Worm (Caenorhabditis elegans) whole organism, early embryonic: ENCODE results near the gene clec-161.

Source experiments
- B0310.2 ChIP-seq: sonication (generic microtip); optimal IDR thresholded peaks from 2 replicates; lab custom pipeline; 2016; ENCODE audit warnings: mild to moderate bottlenecking, missing genetic modification characterization, missing compliant biosample characterization
- F13C5.2 ChIP-seq: sonication (generic microtip); optimal IDR thresholded peaks from 2 replicates; lab custom pipeline; 2017; ENCODE audit warnings: mild to moderate bottlenecking, missing genetic modification characterization, inconsistent platforms, missing compliant biosample characterization
- aly-1 ChIP-seq: sonication (generic microtip); optimal IDR thresholded peaks from 2 replicates; lab custom pipeline; 2016; ENCODE audit warnings: missing genetic modification characterization, missing compliant biosample characterization
- ama-1 ChIP-seq: fragments of 150-350 bp; optimal IDR thresholded peaks from 2 replicates; lab custom pipeline; 2014
- ceh-13 ChIP-seq: fragments of 200-800 bp; sonication (Bioruptor generic); optimal IDR thresholded peaks from 2 replicates; lab custom pipeline; 2018; ENCODE audit warnings: mild to moderate bottlenecking, missing genetic modification characterization, missing compliant biosample characterization
- ceh-36 ChIP-seq: sonication (generic microtip); optimal IDR thresholded peaks from 2 replicates; lab custom pipeline; 2016; ENCODE audit warnings: missing genetic modification characterization, inconsistent platforms, missing compliant biosample characterization
- ets-7 ChIP-seq: sonication (generic microtip); optimal IDR thresholded peaks from 2 replicates; lab custom pipeline; 2016; ENCODE audit warnings: missing genotype, missing genetic modification characterization, missing compliant biosample characterization
- flt-1 ChIP-seq: fragments of 200-800 bp; sonication (Bioruptor generic); IDR thresholded peaks from 2 replicates; pipeline ENCODE4 v1.3.6; 2022; ENCODE audit warnings: missing genetic modification characterization, missing compliant biosample characterization
- hmbx-1 ChIP-seq: sonication (generic microtip); optimal IDR thresholded peaks from 2 replicates; lab custom pipeline; 2016; ENCODE audit warnings: mild to moderate bottlenecking, missing genetic modification characterization, missing compliant biosample characterization
- hmg-4 ChIP-seq: fragments of 200-800 bp; sonication (Bioruptor generic); optimal IDR thresholded peaks from 2 replicates; lab custom pipeline; 2018; ENCODE audit warnings: mild to moderate bottlenecking, missing genetic modification characterization, missing compliant biosample characterization
- hnd-1 ChIP-seq: sonication (generic microtip); optimal IDR thresholded peaks from 2 replicates; lab custom pipeline; 2016; ENCODE audit warnings: missing genetic modification characterization, missing compliant biosample characterization
- pes-1 ChIP-seq: fragments of 200-800 bp; sonication (Bioruptor generic); IDR thresholded peaks from 2 replicates; pipeline ENCODE4 v1.3.6; 2022; ENCODE audit warnings: missing genetic modification reagents, missing genetic modification characterization, missing compliant biosample characterization
- scrt-1 ChIP-seq: fragments of 200-800 bp; sonication (Bioruptor generic); IDR thresholded peaks from 2 replicates; pipeline ENCODE4 v1.3.6; 2022; ENCODE audit warnings: missing genetic modification characterization, missing compliant biosample characterization
- sea-1 ChIP-seq: fragments of 200-800 bp; sonication (Bioruptor generic); conservative IDR thresholded peaks from 2 replicates; pipeline ENCODE4 v1.3.6; 2022; ENCODE audit warnings: missing genetic modification characterization, missing compliant biosample characterization
- tbx-11 ChIP-seq: fragments of 200-800 bp; sonication (Bioruptor generic); IDR thresholded peaks from 2 replicates; pipeline ENCODE4 v1.3.6; 2022; ENCODE audit warnings: missing genetic modification characterization, missing compliant biosample characterization
- tbx-37 ChIP-seq: fragments of 200-800 bp; sonication (Bioruptor generic); conservative IDR thresholded peaks from 2 replicates; pipeline ENCODE4 v1.3.6; 2022; ENCODE audit warnings: missing genetic modification reagents, missing genetic modification characterization, missing compliant biosample characterization
- tra-4 ChIP-seq: sonication (generic microtip); optimal IDR thresholded peaks from 2 replicates; lab custom pipeline; 2017; ENCODE audit warnings: missing genetic modification characterization, missing compliant biosample characterization

Gene clec-161

DNA sequence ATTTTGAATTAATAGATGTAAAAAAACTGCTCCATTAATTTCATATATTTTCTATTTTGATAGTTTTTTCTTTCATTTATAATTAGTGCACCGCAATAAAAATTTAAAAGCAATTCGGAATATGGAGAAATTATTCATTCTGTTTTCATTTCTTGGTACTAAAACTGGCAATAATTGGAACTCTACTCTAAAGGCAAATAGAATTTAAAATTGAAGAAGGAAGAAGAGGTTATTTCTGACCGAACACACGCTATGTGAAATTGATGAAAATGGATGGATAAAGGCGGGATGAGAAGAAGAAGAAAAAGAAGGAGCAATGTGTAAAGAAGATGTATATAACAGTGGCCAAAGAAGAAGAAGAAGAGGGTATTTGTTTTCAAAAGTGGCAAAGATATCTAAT lies 25.3 kb downstream of the clec-161 start:
- TF ChIP-seq ceh-13 (GFP tag; lab: Kevin White, UChicago) (no peak), sea-1 (GFP tag; lab: Robert Waterston, UW) (no peak), scrt-1 (GFP tag; lab: Robert Waterston, UW) (no peak)

DNA sequence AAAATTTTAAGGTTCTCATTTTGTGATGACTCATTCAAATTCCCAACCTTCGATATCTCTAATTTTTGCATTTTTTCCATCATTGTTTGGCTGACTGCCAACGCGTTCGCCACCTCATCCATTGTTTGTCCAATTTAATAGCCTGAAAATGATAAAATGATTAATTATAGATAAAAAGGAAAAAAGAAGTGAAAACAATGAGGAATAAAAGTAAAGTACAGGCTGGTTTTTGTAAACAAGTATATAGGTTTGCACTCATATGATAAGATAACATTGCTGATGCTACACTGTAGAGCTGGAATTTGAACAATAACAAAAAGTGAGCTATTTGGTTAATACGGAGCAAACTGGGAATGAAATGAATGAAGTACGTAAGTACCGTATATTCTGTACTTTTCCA lies 26.3 kb downstream of the clec-161 start, which contains the start of gene C48B4.3:
Gene C48B4.3 (minus strand): TSS at position 149 of the 400 bp plus-strand sequence.
- TF ChIP-seq pes-1 (no peak), hnd-1 (no peak), sea-1 (GFP tag; lab: Robert Waterston, UW) (no peak), ets-7 (tag; lab: Kevin White, UChicago) (no peak), F13C5.2 (tag; lab: Kevin White, UChicago) (no peak), flt-1 (GFP tag; lab: Robert Waterston, UW) (no peak), tbx-37 (GFP tag; lab: Robert Waterston, UW) (no peak), ama-1 (no peak), ceh-13 (GFP tag; lab: Kevin White, UChicago) (no peak), ceh-36 (no peak), tra-4 (no peak), tbx-11 (GFP tag; lab: Robert Waterston, UW) (no peak), scrt-1 (GFP tag; lab: Robert Waterston, UW) (no peak), aly-1 (tag; lab: Kevin White, UChicago) (no peak), hmg-4 (no peak), hmbx-1 (tag; lab: Kevin White, UChicago) (no peak), B0310.2 (tag; lab: Kevin White, UChicago) (no peak)

DNA sequence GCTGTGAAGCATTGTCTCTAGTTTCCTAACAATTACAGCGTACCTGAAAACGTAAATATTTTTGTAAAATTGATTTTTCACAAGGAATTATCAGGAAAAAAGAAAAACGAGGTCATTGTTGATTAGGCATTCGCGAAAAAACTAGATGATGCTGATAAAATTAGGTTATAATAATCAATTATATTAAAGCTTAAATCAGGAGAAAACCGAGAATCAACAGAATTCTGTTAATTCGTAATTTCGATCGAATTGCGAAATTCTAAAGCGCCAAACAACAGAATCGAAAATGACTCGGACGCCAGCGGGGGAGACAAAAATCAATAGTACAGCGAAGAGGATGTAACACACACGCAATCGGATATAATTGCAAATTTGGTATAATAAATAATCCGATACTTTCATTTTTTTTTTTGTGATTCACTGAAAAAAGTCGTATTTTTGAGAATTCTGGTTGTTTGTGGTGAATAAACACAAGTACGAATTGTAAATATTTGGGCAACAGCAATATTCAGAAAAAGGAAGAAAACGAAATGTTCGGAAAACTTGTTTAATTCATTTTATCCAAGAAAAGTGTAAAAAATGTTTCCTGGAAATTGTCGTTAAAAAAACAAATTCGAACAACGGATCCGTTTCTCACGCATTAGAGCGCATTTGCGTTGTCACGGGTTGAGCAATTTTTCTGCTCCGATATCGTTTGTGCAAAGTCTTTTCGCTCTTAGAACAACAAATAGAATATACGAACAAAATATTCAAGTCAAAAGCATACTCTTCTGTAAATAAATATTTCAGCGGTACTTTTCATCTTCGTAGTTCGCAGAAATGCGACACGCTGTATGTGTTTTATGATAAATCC lies 28.3 kb downstream of the clec-161 start, which contains the start of gene ced-7:
Gene ced-7 (minus strand): TSS at position 51 of the 853 bp plus-strand sequence.
- TF ChIP-seq pes-1 (no peak), hmbx-1 (tag; lab: Kevin White, UChicago) (no peak), tra-4 (no peak), flt-1 (GFP tag; lab: Robert Waterston, UW) (no peak), tbx-11 (GFP tag; lab: Robert Waterston, UW) (no peak), tbx-37 (GFP tag; lab: Robert Waterston, UW) (no peak), ama-1 (no peak), F13C5.2 (tag; lab: Kevin White, UChicago) (no peak), scrt-1 (GFP tag; lab: Robert Waterston, UW) (no peak), ceh-36 (no peak), hnd-1 (no peak), sea-1 (GFP tag; lab: Robert Waterston, UW) (no peak), B0310.2 (tag; lab: Kevin White, UChicago) (no peak), aly-1 (tag; lab: Kevin White, UChicago) (no peak), ceh-13 (GFP tag; lab: Kevin White, UChicago) (no peak), ets-7 (tag; lab: Kevin White, UChicago) (no peak), hmg-4 (no peak)

DNA sequence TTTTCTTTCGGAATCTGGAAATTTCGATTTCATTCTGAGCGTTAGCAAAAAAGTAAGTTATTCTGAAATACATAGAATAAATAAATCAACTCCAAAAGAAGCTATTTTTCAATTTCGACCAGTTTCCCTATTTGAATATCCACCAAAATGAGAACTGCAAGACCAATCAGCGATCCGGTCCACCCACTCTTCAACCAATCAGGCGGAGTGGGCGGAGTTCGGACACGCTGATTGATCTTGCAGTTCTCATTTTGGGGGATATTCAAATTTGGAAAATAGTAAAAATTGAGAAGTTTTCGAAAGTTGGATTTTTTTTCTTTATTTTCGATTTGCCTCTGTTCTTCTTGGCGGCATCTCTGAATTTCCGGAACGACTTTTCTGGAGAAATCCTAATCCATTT lies 37.7 kb downstream of the clec-161 start:
- TF ChIP-seq ets-7 (tag; lab: Kevin White, UChicago) (no peak), tra-4 (no peak), hnd-1 (no peak), ceh-36 (no peak), ceh-13 (GFP tag; lab: Kevin White, UChicago) (no peak), B0310.2 (tag; lab: Kevin White, UChicago) (no peak), flt-1 (GFP tag; lab: Robert Waterston, UW) (no peak), tbx-37 (GFP tag; lab: Robert Waterston, UW) (no peak), scrt-1 (GFP tag; lab: Robert Waterston, UW) (no peak), ama-1 (no peak), F13C5.2 (tag; lab: Kevin White, UChicago) (no peak), sea-1 (GFP tag; lab: Robert Waterston, UW) (no peak), tbx-11 (GFP tag; lab: Robert Waterston, UW) (no peak), aly-1 (tag; lab: Kevin White, UChicago) (no peak), pes-1 (no peak)

DNA sequence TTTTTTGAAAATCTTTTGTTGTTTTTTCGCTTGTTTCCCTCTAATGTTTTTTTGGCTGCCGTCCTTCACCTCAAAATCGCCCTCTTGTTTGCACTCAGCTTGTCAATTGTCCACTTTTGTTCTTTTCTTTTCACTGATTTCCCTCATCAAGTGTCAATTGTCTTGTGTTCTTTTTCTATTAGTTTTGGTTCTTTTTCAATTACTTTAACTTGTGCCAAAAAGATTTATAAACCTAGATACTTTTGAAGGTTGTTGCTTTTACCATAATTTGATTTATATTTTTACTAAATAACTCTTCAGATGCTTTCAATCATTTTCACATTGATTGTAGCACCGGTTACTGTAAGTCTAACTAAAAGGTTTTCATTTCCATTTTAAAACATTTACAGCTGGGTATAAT lies 40.1 kb downstream of the clec-161 start, which contains the start of gene C48B4.13:
Gene C48B4.13 (plus strand): TSS at position 301 of the 400 bp plus-strand sequence.
- TF ChIP-seq ama-1, result no peak
- TF ChIP-seq ceh-13 (GFP tag; lab: Kevin White, UChicago), result no peak
- no peak for TF ChIP-seq hmbx-1 (tag; lab: Kevin White, UChicago)
- TF ChIP-seq tbx-11 (GFP tag; lab: Robert Waterston, UW), result no peak
- no peak for TF ChIP-seq ceh-36
- no peak for TF ChIP-seq aly-1 (tag; lab: Kevin White, UChicago)
- TF ChIP-seq tra-4, result no peak
- TF ChIP-seq scrt-1 (GFP tag; lab: Robert Waterston, UW), result no peak
- TF ChIP-seq B0310.2 (tag; lab: Kevin White, UChicago), result no peak
- no peak for TF ChIP-seq sea-1 (GFP tag; lab: Robert Waterston, UW)
- TF ChIP-seq hmg-4, result no peak
- TF ChIP-seq ets-7 (tag; lab: Kevin White, UChicago), result no peak
- TF ChIP-seq pes-1, result no peak
- no peak for TF ChIP-seq hnd-1
- TF ChIP-seq flt-1 (GFP tag; lab: Robert Waterston, UW), result no peak
- TF ChIP-seq tbx-37 (GFP tag; lab: Robert Waterston, UW), result no peak
- no peak for TF ChIP-seq F13C5.2 (tag; lab: Kevin White, UChicago)

DNA sequence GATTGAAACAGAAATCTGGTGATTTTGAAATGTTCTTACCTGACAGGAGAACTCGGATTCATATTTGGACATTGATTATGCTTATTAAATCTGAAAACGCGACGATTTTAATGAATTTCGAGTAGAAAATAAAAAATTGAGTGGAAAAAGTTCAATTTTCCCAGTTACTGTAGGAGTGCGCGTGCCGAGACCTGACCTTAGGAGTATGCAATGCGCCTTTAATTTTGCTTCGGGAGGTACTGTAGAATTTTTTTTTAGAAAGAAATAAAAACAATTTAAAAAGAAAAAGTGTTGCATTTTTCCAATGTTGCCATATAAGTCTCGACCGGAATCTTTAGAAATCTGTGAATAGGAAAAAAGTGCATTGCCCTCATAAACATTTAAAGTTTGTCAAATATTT lies 42.6 kb downstream of the clec-161 start, which contains the start of gene C48B4.11:
Gene C48B4.11 (minus strand): TSS at position 143 of the 400 bp plus-strand sequence.
- TF ChIP-seq ets-7 (tag; lab: Kevin White, UChicago), result no peak
- no peak for TF ChIP-seq tbx-37 (GFP tag; lab: Robert Waterston, UW)
- no peak for TF ChIP-seq hnd-1
- no peak for TF ChIP-seq ama-1
- no peak for TF ChIP-seq hmbx-1 (tag; lab: Kevin White, UChicago)
- TF ChIP-seq hmg-4, result no peak
- no peak for TF ChIP-seq sea-1 (GFP tag; lab: Robert Waterston, UW)
- TF ChIP-seq B0310.2 (tag; lab: Kevin White, UChicago), result no peak
- TF ChIP-seq scrt-1 (GFP tag; lab: Robert Waterston, UW), result no peak
- TF ChIP-seq F13C5.2 (tag; lab: Kevin White, UChicago), result no peak
